Worm (Caenorhabditis elegans) whole organism, L3 larva: ENCODE data around the gene ceh-14.

Experiments
- aly-2 ChIP-seq: fragments of 150-350 bp; optimal IDR thresholded peaks from 2 replicates; lab custom pipeline; 2014; ENCODE audit warnings: missing biosample characterization, missing genetic modification characterization
- egl-27 ChIP-seq: sonication (generic microtip); optimal IDR thresholded peaks from 4 replicates; lab custom pipeline; 2017; ENCODE audit warnings: missing biosample characterization, missing genetic modification reagents, missing genetic modification characterization
- elt-2 ChIP-seq: sonication (generic microtip); optimal IDR thresholded peaks from 2 replicates; lab custom pipeline; 2016; ENCODE audit warnings: missing genetic modification reagents, mild to moderate bottlenecking, missing genetic modification characterization, missing compliant biosample characterization
- jun-1 ChIP-seq: fragments of 150-350 bp; optimal IDR thresholded peaks from 2 replicates; lab custom pipeline; 2014; ENCODE audit warnings: missing biosample characterization, missing genetic modification reagents, missing genetic modification characterization
- lsy-12 ChIP-seq: sonication (generic microtip); optimal IDR thresholded peaks from 2 replicates; lab custom pipeline; 2016; ENCODE audit warnings: mild to moderate bottlenecking, missing genetic modification characterization, missing compliant biosample characterization
- nhr-12 ChIP-seq: fragments of 150-350 bp; optimal IDR thresholded peaks from 2 replicates; lab custom pipeline; 2014; ENCODE audit warnings: missing biosample characterization, missing genetic modification characterization
- nhr-25 ChIP-seq: sonication (generic microtip); optimal IDR thresholded peaks from 2 replicates; lab custom pipeline; 2017; ENCODE audit warnings: missing biosample characterization, missing genetic modification characterization
- nhr-28 ChIP-seq: fragments of 150-350 bp; optimal IDR thresholded peaks from 2 replicates; lab custom pipeline; 2014; ENCODE audit warnings: missing biosample characterization, missing genetic modification characterization
- nhr-76 ChIP-seq: fragments of 150-350 bp; sonication (generic microtip); optimal IDR thresholded peaks from 5 replicates; lab custom pipeline; 2014; ENCODE audit warnings: missing biosample characterization, missing genetic modification characterization
- nhr-77 ChIP-seq: fragments of 150-350 bp; optimal IDR thresholded peaks from 2 replicates; lab custom pipeline; 2014; ENCODE audit warnings: missing biosample characterization, missing genetic modification characterization
- pha-4 ChIP-seq: fragments of 150-350 bp; optimal IDR thresholded peaks from 2 replicates; lab custom pipeline; 2014; ENCODE audit warnings: missing biosample characterization, missing genetic modification reagents, missing genetic modification characterization
- pqm-1 ChIP-seq: fragments of 150-350 bp; optimal IDR thresholded peaks from 2 replicates; lab custom pipeline; 2017; ENCODE audit warnings: missing biosample characterization, missing genetic modification characterization, inconsistent platforms
- tbx-2 ChIP-seq: sonication (generic microtip); optimal IDR thresholded peaks from 2 replicates; lab custom pipeline; 2016; ENCODE audit warnings: mild to moderate bottlenecking, missing genetic modification characterization, missing compliant biosample characterization

ce11 chrX:7572057-7572456 is 39.5 kb upstream of the ceh-14 start, which contains the start of gene pcyt-1:
- TF ChIP-seq nhr-25 (tag; lab: Kevin White, UChicago) (no peak), aly-2 (no peak), jun-1 (tag; lab: Kevin White, UChicago) (no peak), pqm-1 (tag; lab: Kevin White, UChicago) (no peak), tbx-2 (tag; lab: Kevin White, UChicago) (no peak), nhr-12 (tag; lab: Kevin White, UChicago) (no peak), nhr-77 (tag; lab: Kevin White, UChicago) (no peak), elt-2 (tag; lab: Kevin White, UChicago) (no peak), nhr-28 (tag; lab: Kevin White, UChicago) (no peak), egl-27 (no peak), pha-4 (no peak), nhr-76 (tag; lab: Kevin White, UChicago) (no peak), lsy-12 (tag; lab: Kevin White, UChicago) (no peak)
